Worm (Caenorhabditis elegans) whole organism, L4/young adult: ENCODE results near the gene F09F9.2.

ENCODE experiments used
- W03F9.2 ChIP-seq: fragments of 150-350 bp; optimal IDR thresholded peaks from 2 replicates; lab custom pipeline; 2014; ENCODE audit warnings: missing biosample characterization, missing genetic modification characterization
- dao-5 ChIP-seq: sonication (generic microtip); optimal IDR thresholded peaks from 2 replicates; lab custom pipeline; 2016; ENCODE audit warnings: missing genotype, missing genetic modification characterization, moderate library complexity, missing compliant biosample characterization
- him-1 ChIP-seq: sonication (generic microtip); optimal IDR thresholded peaks from 2 replicates; lab custom pipeline; 2016; ENCODE audit warnings: missing genotype, missing genetic modification reagents, missing genetic modification characterization, missing compliant biosample characterization

ce11 chrX:4157896-4158295, 46.7 kb upstream of the F09F9.2 start:
- TF ChIP-seq W03F9.2 (tag; lab: Kevin White, UChicago) (no peak), him-1 (tag; lab: Kevin White, UChicago) (no peak), dao-5 (tag; lab: Kevin White, UChicago) (no peak)
